Worm (Caenorhabditis elegans) whole organism, late embryonic: Measurements from ENCODE around the gene F13H10.3.

Experiments
- C08G9.2 ChIP-seq: sonication (generic microtip); optimal IDR thresholded peaks from 2 replicates; lab custom pipeline; 2016; ENCODE audit warnings: mild to moderate bottlenecking, missing genetic modification characterization, moderate library complexity, missing compliant biosample characterization
- C38D4.7 ChIP-seq: fragments of 200-800 bp; sonication (Bioruptor generic); optimal IDR thresholded peaks from 2 replicates; lab custom pipeline; 2018; ENCODE audit warnings: mild to moderate bottlenecking, missing genetic modification characterization, moderate library complexity, missing compliant biosample characterization
- F13H6.1 ChIP-seq: sonication (generic microtip); optimal IDR thresholded peaks from 2 replicates; lab custom pipeline; 2016; ENCODE audit warnings: missing genetic modification characterization, missing compliant biosample characterization
- K02D7.2 ChIP-seq: sonication (generic microtip); optimal IDR thresholded peaks from 2 replicates; lab custom pipeline; 2017; ENCODE audit warnings: mild to moderate bottlenecking, missing genetic modification characterization, missing compliant biosample characterization
- K09A11.1 ChIP-seq: sonication (generic microtip); optimal IDR thresholded peaks from 2 replicates; lab custom pipeline; 2017; ENCODE audit warnings: antibody characterized with exemption, mild to moderate bottlenecking, missing genetic modification characterization, missing compliant biosample characterization; ENCODE audit not compliant: insufficient read depth
- Y22D7AL.16 ChIP-seq: sonication (generic microtip); optimal IDR thresholded peaks from 2 replicates; lab custom pipeline; 2016; ENCODE audit warnings: missing genetic modification characterization, missing compliant biosample characterization
- ahr-1 ChIP-seq: sonication (generic microtip); optimal IDR thresholded peaks from 2 replicates; lab custom pipeline; 2016; ENCODE audit warnings: missing genetic modification characterization, missing compliant biosample characterization
- ama-1 ChIP-seq: fragments of 150-350 bp; optimal IDR thresholded peaks from 2 replicates; lab custom pipeline; 2014
- ceh-14 ChIP-seq: sonication (generic microtip); optimal IDR thresholded peaks from 2 replicates; lab custom pipeline; 2016; ENCODE audit warnings: missing genotype, missing genetic modification characterization, missing compliant biosample characterization
- ceh-2 ChIP-seq: sonication (generic microtip); optimal IDR thresholded peaks from 2 replicates; lab custom pipeline; 2016; ENCODE audit warnings: missing genotype, missing genetic modification characterization, missing compliant biosample characterization
- ceh-24 ChIP-seq: sonication (generic microtip); optimal IDR thresholded peaks from 2 replicates; lab custom pipeline; 2016; ENCODE audit warnings: mild to moderate bottlenecking, missing genetic modification characterization, missing compliant biosample characterization
- ceh-30 ChIP-seq: fragments of 150-350 bp; optimal IDR thresholded peaks from 2 replicates; lab custom pipeline; 2014; ENCODE audit warnings: missing biosample characterization, missing genetic modification characterization
- ceh-34 ChIP-seq: sonication (generic microtip); optimal IDR thresholded peaks from 2 replicates; lab custom pipeline; 2016; ENCODE audit warnings: mild to moderate bottlenecking, missing genetic modification characterization, missing compliant biosample characterization
- ceh-45 ChIP-seq: fragments of 200-800 bp; sonication (Bioruptor generic); IDR thresholded peaks from 2 replicates; pipeline ENCODE4 v1.3.6; 2022; ENCODE audit warnings: missing genetic modification reagents, missing genetic modification characterization, missing compliant biosample characterization
- ceh-9 ChIP-seq: sonication (generic microtip); optimal IDR thresholded peaks from 2 replicates; lab custom pipeline; 2016; ENCODE audit warnings: mild to moderate bottlenecking, missing genetic modification characterization, inconsistent platforms, missing compliant biosample characterization
- che-1 ChIP-seq: sonication (generic microtip); optimal IDR thresholded peaks from 2 replicates; lab custom pipeline; 2016; ENCODE audit warnings: mild to moderate bottlenecking, missing genetic modification characterization, missing compliant biosample characterization
- elt-2 ChIP-seq: sonication (generic microtip); optimal IDR thresholded peaks from 2 replicates; lab custom pipeline; 2016; ENCODE audit warnings: missing genetic modification reagents, missing genetic modification characterization, missing compliant biosample characterization
- ets-4 ChIP-seq: sonication (generic microtip); optimal IDR thresholded peaks from 2 replicates; lab custom pipeline; 2016; ENCODE audit warnings: missing genetic modification characterization, missing compliant biosample characterization
- eyg-1 ChIP-seq: sonication (generic microtip); optimal IDR thresholded peaks from 2 replicates; lab custom pipeline; 2016; ENCODE audit warnings: missing genotype, missing genetic modification characterization, missing compliant biosample characterization
- fkh-10 ChIP-seq: fragments of 150-350 bp; optimal IDR thresholded peaks from 2 replicates; lab custom pipeline; 2014; ENCODE audit warnings: missing biosample characterization, missing genetic modification reagents, missing genetic modification characterization
- gmeb-2 ChIP-seq: sonication (generic microtip); optimal IDR thresholded peaks from 2 replicates; lab custom pipeline; 2016; ENCODE audit warnings: missing genetic modification characterization, inconsistent platforms, missing compliant biosample characterization
- hlh-15 ChIP-seq: sonication (generic microtip); optimal IDR thresholded peaks from 2 replicates; lab custom pipeline; 2016; ENCODE audit warnings: missing genetic modification characterization, missing compliant biosample characterization
- hlh-6 ChIP-seq: sonication (generic microtip); optimal IDR thresholded peaks from 2 replicates; lab custom pipeline; 2016; ENCODE audit warnings: missing genotype, missing genetic modification characterization, missing compliant biosample characterization
- hlh-8 ChIP-seq: sonication (generic microtip); optimal IDR thresholded peaks from 2 replicates; lab custom pipeline; 2016; ENCODE audit warnings: missing genotype, missing genetic modification characterization, missing compliant biosample characterization
- lin-11 ChIP-seq: fragments of 200-800 bp; sonication (Bioruptor generic); optimal IDR thresholded peaks from 2 replicates; lab custom pipeline; 2018; ENCODE audit warnings: mild to moderate bottlenecking, missing genetic modification characterization, missing compliant biosample characterization
- madf-2 ChIP-seq: sonication (generic microtip); optimal IDR thresholded peaks from 2 replicates; lab custom pipeline; 2017; ENCODE audit warnings: missing genetic modification characterization, missing compliant biosample characterization
- nfya-1 ChIP-seq: sonication (generic microtip); optimal IDR thresholded peaks from 2 replicates; lab custom pipeline; 2017; ENCODE audit warnings: missing genetic modification characterization, mild to moderate bottlenecking, missing compliant biosample characterization, antibody characterized with exemption, moderate library complexity
- npax-4 ChIP-seq: sonication (generic microtip); optimal IDR thresholded peaks from 2 replicates; lab custom pipeline; 2016; ENCODE audit warnings: missing genetic modification characterization, missing compliant biosample characterization
- pag-3 ChIP-seq: sonication (generic microtip); optimal IDR thresholded peaks from 2 replicates; lab custom pipeline; 2016; ENCODE audit warnings: missing compliant biosample characterization, missing genetic modification characterization, borderline replicate concordance
- pat-9 ChIP-seq: fragments of 200-800 bp; sonication (Bioruptor generic); optimal IDR thresholded peaks from 2 replicates; lab custom pipeline; 2018; ENCODE audit warnings: mild to moderate bottlenecking, missing genetic modification characterization, moderate library complexity, missing compliant biosample characterization
- pax-1 ChIP-seq: fragments of 150-350 bp; optimal IDR thresholded peaks from 2 replicates; lab custom pipeline; 2014; ENCODE audit warnings: missing biosample characterization, missing genetic modification characterization
- pha-4 ChIP-seq: fragments of 150-350 bp; optimal IDR thresholded peaks from 2 replicates; lab custom pipeline; 2018; ENCODE audit warnings: missing biosample characterization, missing genetic modification reagents, missing genetic modification characterization
- pros-1 ChIP-seq: fragments of 150-350 bp; optimal IDR thresholded peaks from 2 replicates; lab custom pipeline; 2014; ENCODE audit warnings: missing biosample characterization, missing genetic modification reagents, missing genetic modification characterization
- ref-2 ChIP-seq: sonication (generic microtip); optimal IDR thresholded peaks from 2 replicates; lab custom pipeline; 2016; ENCODE audit warnings: missing genetic modification characterization, missing compliant biosample characterization
- sdc-2 ChIP-seq: sonication (generic microtip); optimal IDR thresholded peaks from 2 replicates; lab custom pipeline; 2016; ENCODE audit warnings: missing genotype, missing genetic modification characterization, missing compliant biosample characterization
- sox-4 ChIP-seq: sonication (generic microtip); optimal IDR thresholded peaks from 2 replicates; lab custom pipeline; 2017; ENCODE audit warnings: mild to moderate bottlenecking, missing genetic modification characterization, inconsistent platforms, missing compliant biosample characterization
- syd-9 ChIP-seq: sonication (generic microtip); optimal IDR thresholded peaks from 2 replicates; lab custom pipeline; 2016; ENCODE audit warnings: mild to moderate bottlenecking, missing genetic modification characterization, moderate library complexity, missing compliant biosample characterization
- tbx-7 ChIP-seq: sonication (generic microtip); optimal IDR thresholded peaks from 2 replicates; lab custom pipeline; 2016; ENCODE audit warnings: missing genotype, missing genetic modification characterization, missing compliant biosample characterization
- ttx-3 ChIP-seq: sonication (generic microtip); optimal IDR thresholded peaks from 2 replicates; lab custom pipeline; 2016; ENCODE audit warnings: missing genetic modification reagents, missing genetic modification characterization, missing compliant biosample characterization
- unc-3 ChIP-seq, 2 experiments: fragments of 200-800 bp in 1 of 2; sonication (Bioruptor generic) in 1 of 2; sonication (generic microtip) in 1 of 2; conservative IDR thresholded peaks in 1 of 2; optimal IDR thresholded peaks in 1 of 2; 2 replicates each; pipeline versions ENCODE4 v1.3.6 to Lab custom; 2016 to 2022; ENCODE audit warnings: missing compliant biosample characterization in 2 of 2, missing genetic modification characterization in 2 of 2, missing genetic modification reagents in 1 of 2
- unc-42 ChIP-seq: sonication (generic microtip); optimal IDR thresholded peaks from 2 replicates; lab custom pipeline; 2016; ENCODE audit warnings: missing genotype, missing genetic modification characterization, missing compliant biosample characterization
- unc-55 ChIP-seq: sonication (generic microtip); optimal IDR thresholded peaks from 2 replicates; lab custom pipeline; 2017; ENCODE audit warnings: missing biosample characterization, missing genetic modification reagents, missing genetic modification characterization
- unc-86 ChIP-seq: sonication (generic microtip); optimal IDR thresholded peaks from 2 replicates; lab custom pipeline; 2016; ENCODE audit warnings: missing genetic modification characterization, missing compliant biosample characterization
- zip-5 ChIP-seq: sonication (generic microtip); optimal IDR thresholded peaks from 2 replicates; lab custom pipeline; 2016; ENCODE audit warnings: missing genetic modification characterization, missing compliant biosample characterization

F13H10.3 gene

DNA sequence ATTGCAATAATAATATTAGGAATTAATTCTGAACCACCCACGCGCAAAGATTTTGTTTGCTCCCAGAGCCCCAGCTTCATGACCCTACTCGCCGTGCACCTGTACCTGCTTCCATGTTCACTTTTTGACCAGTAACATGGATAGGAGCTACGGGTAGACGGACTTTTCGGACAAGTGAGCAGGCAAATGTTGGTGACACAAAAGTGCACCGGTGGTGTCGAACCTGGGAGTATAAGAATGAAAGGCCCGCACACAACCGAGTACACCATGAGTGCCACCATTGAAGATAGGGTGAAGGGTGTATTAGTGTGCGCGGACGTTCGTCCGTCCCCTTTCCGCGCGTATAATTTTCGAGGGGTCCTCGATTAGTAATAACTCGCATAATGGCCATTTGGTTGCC, 10.2 kb upstream of the F13H10.3 start (continued):
- peak; percentile 99 for TF ChIP-seq pat-9 (tag; lab: Kevin White, UChicago)
- TF ChIP-seq hlh-8, result peak; percentile 96
- TF ChIP-seq ama-1, result peak; percentile 86
- TF ChIP-seq ets-4, result peak; percentile 62
- peak; percentile 72 for TF ChIP-seq unc-42 (tag; lab: Kevin White, UChicago)
- TF ChIP-seq madf-2, result peak; percentile 97
- peak; percentile 98 for TF ChIP-seq Y22D7AL.16 (tag; lab: Kevin White, UChicago)
- TF ChIP-seq ceh-34, result peak; percentile 98
- TF ChIP-seq che-1 (tag; lab: Kevin White, UChicago), result peak; percentile 97
- peak; percentile 98 for TF ChIP-seq K02D7.2
- peak; percentile 89 for TF ChIP-seq tbx-7 (tag; lab: Kevin White, UChicago)
- peak; percentile 90 for TF ChIP-seq fkh-10 (GFP tag; lab: Kevin White, UChicago)
- TF ChIP-seq unc-3 (GFP tag; conservative IDR thresholded peaks at IDR 0.05; lab: Robert Waterston, UW), result peak; percentile 94
- peak; percentile 96 for TF ChIP-seq unc-3 (tag; optimal IDR thresholded peaks at IDR 0.05; lab: Kevin White, UChicago)
- TF ChIP-seq pag-3, result peak; percentile 91
- peak; percentile 100 for TF ChIP-seq eyg-1
- peak; percentile 99 for TF ChIP-seq hlh-6 (tag; lab: Kevin White, UChicago)
- peak; percentile 88 for TF ChIP-seq zip-5 (tag; lab: Kevin White, UChicago)
- TF ChIP-seq ceh-30 (tag; lab: Kevin White, UChicago), result peak; percentile 92
- TF ChIP-seq unc-86 (tag; lab: Kevin White, UChicago), result peak; percentile 97
- TF ChIP-seq syd-9 (tag; lab: Kevin White, UChicago), result peak; percentile 97
- peak; percentile 84 for TF ChIP-seq nfya-1
- peak; percentile 99 for TF ChIP-seq elt-2
- TF ChIP-seq ceh-9 (tag; lab: Kevin White, UChicago), result peak; percentile 96
- TF ChIP-seq ceh-2 (tag; lab: Kevin White, UChicago), result peak; percentile 95
- peak; percentile 99 for TF ChIP-seq gmeb-2 (tag; lab: Kevin White, UChicago)
- TF ChIP-seq ceh-45, result peak; percentile 97
- peak; percentile 95 for TF ChIP-seq npax-4 (tag; lab: Kevin White, UChicago)
- TF ChIP-seq sox-4 (tag; lab: Kevin White, UChicago), result peak; percentile 97
- peak; percentile 83 for TF ChIP-seq F13H6.1 (tag; lab: Kevin White, UChicago)
- TF ChIP-seq ceh-14 (tag; lab: Kevin White, UChicago), result peak; percentile 86
- TF ChIP-seq C38D4.7 (GFP tag; lab: Kevin White, UChicago), result peak; percentile 96
- peak; percentile 92 for TF ChIP-seq ceh-24 (tag; lab: Kevin White, UChicago)
- peak; percentile 91 for TF ChIP-seq hlh-15
- TF ChIP-seq pax-1, result peak; percentile 32
- TF ChIP-seq unc-55 (GFP tag; lab: Kevin White, UChicago), result no peak
- TF ChIP-seq ref-2 (tag; lab: Kevin White, UChicago), result peak; percentile 99
- peak; percentile 97 for TF ChIP-seq ahr-1 (tag; lab: Kevin White, UChicago)
- TF ChIP-seq lin-11 (tag; lab: Kevin White, UChicago), result peak; percentile 95
- no peak for TF ChIP-seq pros-1
- TF ChIP-seq ttx-3 (tag; lab: Kevin White, UChicago), result peak; percentile 97

- no peak for TF ChIP-seq sdc-2 (tag; lab: Kevin White, UChicago)
- TF ChIP-seq pat-9 (tag; lab: Kevin White, UChicago), result no peak
- TF ChIP-seq unc-55 (GFP tag; lab: Kevin White, UChicago), result no peak
- TF ChIP-seq gmeb-2 (tag; lab: Kevin White, UChicago), result no peak
- TF ChIP-seq ref-2 (tag; lab: Kevin White, UChicago), result no peak
- no peak for TF ChIP-seq pha-4 (tag; lab: Kevin White, UChicago)
- no peak for TF ChIP-seq npax-4 (tag; lab: Kevin White, UChicago)
- TF ChIP-seq ets-4, result no peak
- no peak for TF ChIP-seq K09A11.1 (tag; lab: Kevin White, UChicago)
- TF ChIP-seq C08G9.2, result no peak
These were observed 6.5 kb upstream of the F13H10.3 start, which contains the start of gene alh-3 for ce11 chrIV:11022303-11022702. TSS of gene alh-3 (plus strand) at chrIV:11022603.
